Worm (Caenorhabditis elegans) whole organism, L2 larva: ENCODE data around the gene mltn-5.

ENCODE experiments used
- C34F6.9 ChIP-seq: fragments of 150-350 bp; optimal IDR thresholded peaks from 2 replicates; lab custom pipeline; 2014; ENCODE audit warnings: missing biosample characterization, missing genetic modification characterization
- F13H6.1 ChIP-seq: sonication (generic microtip); optimal IDR thresholded peaks from 2 replicates; lab custom pipeline; 2016; ENCODE audit warnings: missing genetic modification characterization, missing compliant biosample characterization
- R02D3.7 ChIP-seq: fragments of 150-350 bp; optimal IDR thresholded peaks from 2 replicates; lab custom pipeline; 2014; ENCODE audit warnings: missing biosample characterization, missing genetic modification characterization
- Y55F3AM.14 ChIP-seq: fragments of 200-800 bp; sonication (Bioruptor generic); optimal IDR thresholded peaks from 2 replicates; lab custom pipeline; 2018; ENCODE audit warnings: mild to moderate bottlenecking, missing genetic modification characterization, missing compliant biosample characterization
- ZK546.5 ChIP-seq: sonication (generic microtip); optimal IDR thresholded peaks from 2 replicates; lab custom pipeline; 2017; ENCODE audit warnings: missing biosample characterization, missing genetic modification characterization
- aly-2 ChIP-seq: fragments of 150-350 bp; optimal IDR thresholded peaks from 2 replicates; lab custom pipeline; 2014; ENCODE audit warnings: missing biosample characterization, missing genetic modification characterization
- ama-1 ChIP-seq: fragments of 150-350 bp; optimal IDR thresholded peaks from 2 replicates; lab custom pipeline; 2018; ENCODE audit warnings: inconsistent platforms
- ceh-16 ChIP-seq: fragments of 150-350 bp; optimal IDR thresholded peaks from 2 replicates; lab custom pipeline; 2014; ENCODE audit warnings: missing biosample characterization, missing genetic modification characterization
- crh-2 ChIP-seq: sonication (generic microtip); optimal IDR thresholded peaks from 2 replicates; lab custom pipeline; 2017; ENCODE audit warnings: missing biosample characterization, missing genetic modification characterization
- egl-27 ChIP-seq: sonication (generic microtip); optimal IDR thresholded peaks from 3 replicates; lab custom pipeline; 2017; ENCODE audit warnings: missing biosample characterization, missing genetic modification reagents, missing genetic modification characterization
- elt-1 ChIP-seq: fragments of 150-350 bp; optimal IDR thresholded peaks from 2 replicates; lab custom pipeline; 2014; ENCODE audit warnings: missing biosample characterization, missing genetic modification characterization
- elt-3 ChIP-seq: sonication (generic microtip); optimal IDR thresholded peaks from 2 replicates; lab custom pipeline; 2017; ENCODE audit warnings: missing biosample characterization, missing genetic modification characterization
- fos-1 ChIP-seq: fragments of 150-350 bp; optimal IDR thresholded peaks from 2 replicates; lab custom pipeline; 2014; ENCODE audit warnings: missing biosample characterization, missing genetic modification characterization
- gmeb-1 ChIP-seq: fragments of 150-350 bp; optimal IDR thresholded peaks from 2 replicates; lab custom pipeline; 2014; ENCODE audit warnings: missing biosample characterization, missing genetic modification characterization
- lin-13 ChIP-seq: fragments of 150-350 bp; optimal IDR thresholded peaks from 2 replicates; lab custom pipeline; 2014; ENCODE audit warnings: missing biosample characterization, missing genetic modification reagents, missing genetic modification characterization
- lsy-2 ChIP-seq, 2 experiments: fragments of 150-350 bp in 1 of 2; sonication (generic microtip) in 1 of 2; optimal IDR thresholded peaks; 2 replicates each; lab custom pipeline; 2014 to 2017; ENCODE audit warnings: missing biosample characterization in 2 of 2, missing genetic modification characterization in 2 of 2
- mdl-1 ChIP-seq, 2 experiments: fragments of 150-350 bp in 1 of 2; sonication (generic microtip) in 1 of 2; optimal IDR thresholded peaks; 2 replicates each; lab custom pipeline; 2017; ENCODE audit warnings: missing biosample characterization in 2 of 2, missing genetic modification characterization in 2 of 2
- nhr-11 ChIP-seq: fragments of 150-350 bp; optimal IDR thresholded peaks from 2 replicates; lab custom pipeline; 2014; ENCODE audit warnings: missing biosample characterization, missing genetic modification characterization
- nhr-12 ChIP-seq: fragments of 150-350 bp; optimal IDR thresholded peaks from 2 replicates; lab custom pipeline; 2014; ENCODE audit warnings: missing biosample characterization, missing genetic modification characterization
- nhr-129 ChIP-seq: fragments of 150-350 bp; optimal IDR thresholded peaks from 2 replicates; lab custom pipeline; 2014; ENCODE audit warnings: missing biosample characterization, missing genetic modification characterization
- nhr-21 ChIP-seq: fragments of 150-350 bp; optimal IDR thresholded peaks from 2 replicates; lab custom pipeline; 2014; ENCODE audit warnings: missing biosample characterization, missing genetic modification characterization
- nhr-23 ChIP-seq: fragments of 150-350 bp; optimal IDR thresholded peaks from 2 replicates; lab custom pipeline; 2014; ENCODE audit warnings: missing biosample characterization, missing genetic modification reagents, missing genetic modification characterization
- nhr-237 ChIP-seq: fragments of 150-350 bp; optimal IDR thresholded peaks from 2 replicates; lab custom pipeline; 2014; ENCODE audit warnings: missing biosample characterization, missing genetic modification characterization
- nhr-25 ChIP-seq: fragments of 150-350 bp; sonication (generic microtip); optimal IDR thresholded peaks from 3 replicates; lab custom pipeline; 2014; ENCODE audit warnings: missing biosample characterization, missing genetic modification characterization
- nhr-6 ChIP-seq: fragments of 150-350 bp; optimal IDR thresholded peaks from 2 replicates; lab custom pipeline; 2014; ENCODE audit warnings: missing biosample characterization, missing genetic modification characterization
- sma-3 ChIP-seq: sonication (generic microtip); optimal IDR thresholded peaks from 2 replicates; lab custom pipeline; 2016; ENCODE audit warnings: missing genetic modification reagents, missing genetic modification characterization, missing compliant biosample characterization
- sma-9 ChIP-seq, 2 experiments: fragments of 150-350 bp in 1 of 2; sonication (generic microtip) in 1 of 2; optimal IDR thresholded peaks; 2 replicates each; lab custom pipeline; 2014 to 2016; ENCODE audit warnings: missing genetic modification characterization in 2 of 2, mild to moderate bottlenecking in 1 of 2, missing biosample characterization in 1 of 2, missing compliant biosample characterization in 1 of 2, missing genetic modification reagents in 1 of 2, moderate library complexity in 1 of 2
- snpc-4 ChIP-seq: fragments of 150-350 bp; optimal IDR thresholded peaks from 2 replicates; lab custom pipeline; 2014; ENCODE audit warnings: missing biosample characterization, missing genetic modification characterization
- unc-55 ChIP-seq: fragments of 150-350 bp; sonication (generic microtip); optimal IDR thresholded peaks from 3 replicates; lab custom pipeline; 2014; ENCODE audit warnings: missing biosample characterization, missing genetic modification reagents, missing genetic modification characterization
- unc-62 ChIP-seq: fragments of 150-350 bp; optimal IDR thresholded peaks from 2 replicates; lab custom pipeline; 2014; ENCODE audit warnings: missing biosample characterization, missing genetic modification reagents, missing genetic modification characterization
- ztf-11 ChIP-seq: sonication (generic microtip); optimal IDR thresholded peaks from 2 replicates; lab custom pipeline; 2017; ENCODE audit warnings: missing biosample characterization, missing genetic modification characterization

The mltn-5 gene

DNA sequence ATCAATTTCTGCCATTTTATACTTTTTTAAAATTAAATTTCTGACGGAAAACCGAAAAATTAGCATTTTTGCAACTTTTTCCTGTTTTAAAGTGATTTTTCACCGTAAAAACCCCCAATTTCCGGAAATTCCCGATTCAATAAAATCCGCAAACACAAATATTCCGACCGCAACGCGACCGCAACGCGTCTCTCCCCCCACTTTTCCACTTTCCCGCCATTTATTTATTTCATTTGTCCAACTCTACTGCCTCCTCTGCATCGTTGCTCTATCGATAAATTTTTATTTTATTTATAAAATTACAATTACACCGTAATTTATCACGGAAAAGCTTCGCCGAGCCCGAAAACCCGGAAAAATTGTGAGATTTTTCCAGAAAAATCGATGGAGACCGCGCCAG, 36.7 kb upstream of the mltn-5 start, which contains the start of gene mcd-1:
TSS of gene mcd-1 (plus strand) at position 267 of the 400 bp plus-strand sequence.
- peak; percentile 76 for TF ChIP-seq gmeb-1 (tag; lab: Kevin White, UChicago)
- no peak for TF ChIP-seq Y55F3AM.14 (GFP tag; lab: Kevin White, UChicago)
- peak; percentile 69 for TF ChIP-seq C34F6.9 (tag; lab: Kevin White, UChicago)
- peak; percentile 83 for TF ChIP-seq lin-13 (GFP tag; lab: Kevin White, UChicago)
- TF ChIP-seq crh-2 (tag; lab: Kevin White, UChicago): peak; percentile 55
- peak; percentile 45 for TF ChIP-seq nhr-25 (tag; lab: Kevin White, UChicago)
- no peak for TF ChIP-seq aly-2 (tag; lab: Kevin White, UChicago)
- peak; percentile 1 for TF ChIP-seq sma-3 (GFP tag; lab: Kevin White, UChicago)
- TF ChIP-seq F13H6.1 (tag; lab: Kevin White, UChicago): peak; percentile 19
- TF ChIP-seq unc-55 (GFP tag; lab: Kevin White, UChicago): peak; percentile 90
- no peak for TF ChIP-seq ama-1 (lab: Kevin White, UChicago)
- peak; percentile 34 for TF ChIP-seq snpc-4 (tag; lab: Kevin White, UChicago)
- peak in 1 of 2 experiments; percentile 81 for TF ChIP-seq lsy-2 (tag; optimal IDR thresholded peaks at IDR 0.05; lab: Kevin White, UChicago)
- TF ChIP-seq fos-1 (tag; lab: Kevin White, UChicago): peak; percentile 9
- TF ChIP-seq, all 48 proteins: peak for 11

- TF ChIP-seq nhr-25 (tag; lab: Kevin White, UChicago) (no peak), egl-27 (tag; lab: Kevin White, UChicago) (no peak), lin-13 (GFP tag; lab: Kevin White, UChicago) (no peak), R02D3.7 (tag; lab: Kevin White, UChicago) (no peak), unc-62 (GFP tag; lab: Kevin White, UChicago) (no peak), unc-55 (GFP tag; lab: Kevin White, UChicago) (no peak), nhr-6 (tag; lab: Kevin White, UChicago) (no peak), F13H6.1 (tag; lab: Kevin White, UChicago) (no peak), Y55F3AM.14 (GFP tag; lab: Kevin White, UChicago) (no peak), nhr-21 (tag; lab: Kevin White, UChicago) (no peak), nhr-12 (tag; lab: Kevin White, UChicago) (no peak), nhr-129 (no peak), crh-2 (tag; lab: Kevin White, UChicago) (no peak), aly-2 (tag; lab: Kevin White, UChicago) (no peak), nhr-23 (tag; lab: Kevin White, UChicago) (no peak)
Measured at ce11 chrII:13896279-13896774, 28.7 kb upstream of the mltn-5 start.

- TF ChIP-seq fos-1 (tag; lab: Kevin White, UChicago) (no peak), F13H6.1 (tag; lab: Kevin White, UChicago) (no peak), ceh-16 (tag; lab: Kevin White, UChicago) (no peak), nhr-237 (no peak)
Measured at ce11 chrII:13899777-13900176, 25.2 kb upstream of the mltn-5 start.

ce11 chrII:13902014-13902413, 23.0 kb upstream of the mltn-5 start, which contains the start of gene W02B8.1:
W02B8.1 (minus strand) TSS chrII:13902114.
- TF ChIP-seq ztf-11 (no peak), elt-1 (tag; lab: Kevin White, UChicago) (no peak)
- TF ChIP-seq, all 48 proteins: peak for 0

DNA sequence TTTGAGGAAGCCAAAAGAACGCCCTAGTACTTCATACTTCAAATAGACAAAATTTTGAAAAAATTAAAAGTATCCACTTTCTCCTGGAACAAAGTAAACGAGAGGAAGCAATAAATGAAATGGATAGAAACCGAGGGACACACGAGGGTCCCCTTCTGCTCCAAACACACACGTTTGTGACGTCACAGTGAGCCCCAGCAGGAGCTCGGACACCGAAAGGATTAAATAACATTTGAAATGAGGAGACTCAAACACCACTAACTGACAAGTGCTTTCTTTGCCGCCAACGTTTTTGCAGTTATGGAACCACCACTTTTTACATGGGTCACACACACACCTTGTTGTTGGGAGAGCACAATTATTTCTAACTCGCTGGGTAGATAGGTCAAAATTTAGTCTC, 21.5 kb upstream of the mltn-5 start:
- TF ChIP-seq C34F6.9 (tag; lab: Kevin White, UChicago): peak; percentile 19
- peak in 1 of 2 experiments; percentile 47 for TF ChIP-seq mdl-1 (tag; optimal IDR thresholded peaks at IDR 0.05; lab: Kevin White, UChicago)
- TF ChIP-seq lin-13 (GFP tag; lab: Kevin White, UChicago): no peak
- no peak for TF ChIP-seq ZK546.5 (tag; lab: Kevin White, UChicago)
- TF ChIP-seq Y55F3AM.14 (GFP tag; lab: Kevin White, UChicago): peak; percentile 29
- TF ChIP-seq nhr-129: peak; percentile 23
- TF ChIP-seq sma-9 (GFP tag; optimal IDR thresholded peaks at IDR 0.05; lab: Kevin White, UChicago): peak; percentile 38
- TF ChIP-seq sma-9 (tag; optimal IDR thresholded peaks at IDR 0.05; lab: Kevin White, UChicago): no peak
- no peak for TF ChIP-seq nhr-11 (tag; lab: Kevin White, UChicago)
- peak; percentile 36 for TF ChIP-seq F13H6.1 (tag; lab: Kevin White, UChicago)
- TF ChIP-seq lsy-2 (tag; optimal IDR thresholded peaks at IDR 0.05; lab: Kevin White, UChicago): peak in 1 of 2 experiments; percentile 49
- TF ChIP-seq elt-3: no peak
